Worm (Caenorhabditis elegans): ENCODE measurements around the gene ccdc-149.

ccdc-149 gene

ce11 chrX:11534443-11534842 is 23.2 kb upstream of the ccdc-149 start:
- TF ChIP-seq ets-7 (tag; optimal IDR thresholded peaks at IDR 0.05) (no peak), aly-1 (tag; optimal IDR thresholded peaks at IDR 0.05) (no peak), hnd-1 (tag; optimal IDR thresholded peaks at IDR 0.05) (no peak), ceh-36 (tag; optimal IDR thresholded peaks at IDR 0.05) (no peak), tra-4 (tag; optimal IDR thresholded peaks at IDR 0.05) (no peak), tbx-37 (GFP tag; conservative IDR thresholded peaks at IDR 0.05) (no peak), scrt-1 (GFP tag; IDR thresholded peaks at IDR 0.05) (no peak), B0310.2 (tag; optimal IDR thresholded peaks at IDR 0.05) (no peak), sea-1 (GFP tag; conservative IDR thresholded peaks at IDR 0.05) (no peak), tbx-11 (GFP tag; IDR thresholded peaks at IDR 0.05) (no peak), ceh-13 (GFP tag; optimal IDR thresholded peaks at IDR 0.05) (no peak), F13C5.2 (tag; optimal IDR thresholded peaks at IDR 0.05) (no peak), hmg-4 (GFP tag; optimal IDR thresholded peaks at IDR 0.05) (no peak)

ce11 chrX:11533543-11534003 is 22.3 kb upstream of the ccdc-149 start, which contains the start of gene C35C5.8:
Gene C35C5.8 (plus strand): TSS chrX:11533593.
- TF ChIP-seq pes-1 (GFP tag; IDR thresholded peaks at IDR 0.05) (no peak), flt-1 (GFP tag; IDR thresholded peaks at IDR 0.05) (no peak), ceh-36 (tag; optimal IDR thresholded peaks at IDR 0.05) (no peak), hmbx-1 (tag; optimal IDR thresholded peaks at IDR 0.05) (no peak), hnd-1 (tag; optimal IDR thresholded peaks at IDR 0.05) (no peak), ets-7 (tag; optimal IDR thresholded peaks at IDR 0.05) (no peak), tbx-11 (GFP tag; IDR thresholded peaks at IDR 0.05) (no peak), sea-1 (GFP tag; conservative IDR thresholded peaks at IDR 0.05) (no peak), hmg-4 (GFP tag; optimal IDR thresholded peaks at IDR 0.05) (no peak), tbx-37 (GFP tag; conservative IDR thresholded peaks at IDR 0.05) (no peak)

ce11 chrX:11523704-11524103 is 12.5 kb upstream of the ccdc-149 start:
- no peak for TF ChIP-seq scrt-1 (GFP tag; IDR thresholded peaks at IDR 0.05)
- TF ChIP-seq aly-1 (tag; optimal IDR thresholded peaks at IDR 0.05) = no peak
- TF ChIP-seq hmbx-1 (tag; optimal IDR thresholded peaks at IDR 0.05) = no peak
- TF ChIP-seq tbx-11 (GFP tag; IDR thresholded peaks at IDR 0.05) = no peak
- TF ChIP-seq ceh-13 (GFP tag; optimal IDR thresholded peaks at IDR 0.05) = no peak
- TF ChIP-seq pes-1 (GFP tag; IDR thresholded peaks at IDR 0.05) = no peak
- TF ChIP-seq hmg-4 (GFP tag; optimal IDR thresholded peaks at IDR 0.05) = no peak
- no peak for TF ChIP-seq ets-7 (tag; optimal IDR thresholded peaks at IDR 0.05)
- no peak for TF ChIP-seq flt-1 (GFP tag; IDR thresholded peaks at IDR 0.05)
- no peak for TF ChIP-seq tbx-37 (GFP tag; conservative IDR thresholded peaks at IDR 0.05)
- no peak for TF ChIP-seq B0310.2 (tag; optimal IDR thresholded peaks at IDR 0.05)

ce11 chrX:11522058-11522757 is 11.0 kb upstream of the ccdc-149 start, which contains the start of gene sdc-2:
Gene sdc-2 (plus strand): TSS chrX:11522707.
- peak; percentile 63 for TF ChIP-seq F13C5.2 (tag; optimal IDR thresholded peaks at IDR 0.05)
- TF ChIP-seq aly-1 (tag; optimal IDR thresholded peaks at IDR 0.05) = no peak
- peak; percentile 74 for TF ChIP-seq hmg-4 (GFP tag; optimal IDR thresholded peaks at IDR 0.05)

- no peak for TF ChIP-seq pes-1 (GFP tag; IDR thresholded peaks at IDR 0.05)
- no peak for TF ChIP-seq flt-1 (GFP tag; IDR thresholded peaks at IDR 0.05)
- no peak for TF ChIP-seq F13C5.2 (tag; optimal IDR thresholded peaks at IDR 0.05)
Observed at ce11 chrX:11519016-11519509, 7.8 kb upstream of the ccdc-149 start, which contains the start of gene hpo-34. Gene hpo-34 (minus strand): TSS chrX:11519066.

ce11 chrX:11518415-11518814 is 7.2 kb upstream of the ccdc-149 start:
- TF ChIP-seq flt-1 (GFP tag; IDR thresholded peaks at IDR 0.05) (no peak), hmg-4 (GFP tag; optimal IDR thresholded peaks at IDR 0.05) (no peak), hmbx-1 (tag; optimal IDR thresholded peaks at IDR 0.05) (no peak), B0310.2 (tag; optimal IDR thresholded peaks at IDR 0.05) (no peak), hnd-1 (tag; optimal IDR thresholded peaks at IDR 0.05) (no peak), sea-1 (GFP tag; conservative IDR thresholded peaks at IDR 0.05) (no peak)

ce11 chrX:11517433-11517832 is 6.2 kb upstream of the ccdc-149 start:
- TF ChIP-seq sea-1 (GFP tag; conservative IDR thresholded peaks at IDR 0.05) (no peak), B0310.2 (tag; optimal IDR thresholded peaks at IDR 0.05) (no peak), ceh-13 (GFP tag; optimal IDR thresholded peaks at IDR 0.05) (no peak), flt-1 (GFP tag; IDR thresholded peaks at IDR 0.05) (no peak), ama-1 (optimal IDR thresholded peaks at IDR 0.05) (no peak)

ce11 chrX:11515381-11515780 is 4.1 kb upstream of the ccdc-149 start:
- TF ChIP-seq hmg-4 (GFP tag; optimal IDR thresholded peaks at IDR 0.05) (no peak), hnd-1 (tag; optimal IDR thresholded peaks at IDR 0.05) (no peak)

- no peak for TF ChIP-seq aly-1 (tag; optimal IDR thresholded peaks at IDR 0.05)
- TF ChIP-seq B0310.2 (tag; optimal IDR thresholded peaks at IDR 0.05) = no peak
- no peak for TF ChIP-seq scrt-1 (GFP tag; IDR thresholded peaks at IDR 0.05)
- no peak for TF ChIP-seq hmg-4 (GFP tag; optimal IDR thresholded peaks at IDR 0.05)
- no peak for TF ChIP-seq tbx-37 (GFP tag; conservative IDR thresholded peaks at IDR 0.05)
- no peak for TF ChIP-seq hnd-1 (tag; optimal IDR thresholded peaks at IDR 0.05)
- no peak for TF ChIP-seq ceh-36 (tag; optimal IDR thresholded peaks at IDR 0.05)
- no peak for TF ChIP-seq pes-1 (GFP tag; IDR thresholded peaks at IDR 0.05)
- TF ChIP-seq flt-1 (GFP tag; IDR thresholded peaks at IDR 0.05) = no peak
- no peak for TF ChIP-seq F13C5.2 (tag; optimal IDR thresholded peaks at IDR 0.05)
- TF ChIP-seq tbx-11 (GFP tag; IDR thresholded peaks at IDR 0.05) = no peak
- TF ChIP-seq ama-1 (optimal IDR thresholded peaks at IDR 0.05) = no peak
- no peak for TF ChIP-seq ets-7 (tag; optimal IDR thresholded peaks at IDR 0.05)
- no peak for TF ChIP-seq sea-1 (GFP tag; conservative IDR thresholded peaks at IDR 0.05)
- TF ChIP-seq tra-4 (tag; optimal IDR thresholded peaks at IDR 0.05) = no peak
- TF ChIP-seq ceh-13 (GFP tag; optimal IDR thresholded peaks at IDR 0.05) = no peak
- no peak for TF ChIP-seq hmbx-1 (tag; optimal IDR thresholded peaks at IDR 0.05)
Observed at ce11 chrX:11509547-11509946, 1.7 kb downstream of the ccdc-149 start.
